Worm (Caenorhabditis elegans) whole organism, L4 larva: ENCODE results near the gene F45G2.9.

Experiments used
- D1046.2 ChIP-seq: fragments of 200-800 bp; sonication (Bioruptor generic); IDR thresholded peaks from 2 replicates; pipeline ENCODE4 v1.3.6; 2022; ENCODE audit warnings: missing genetic modification characterization, missing compliant biosample characterization
- F10B5.3 ChIP-seq: sonication (generic microtip); optimal IDR thresholded peaks from 2 replicates; lab custom pipeline; 2016; ENCODE audit warnings: mild to moderate bottlenecking, missing genetic modification characterization, missing compliant biosample characterization
- F26F4.8 ChIP-seq: fragments of 200-800 bp; sonication (Bioruptor generic); conservative IDR thresholded peaks from 2 replicates; pipeline ENCODE4 v1.3.6; 2022; ENCODE audit warnings: missing genetic modification characterization, missing compliant biosample characterization
- F37D6.2 ChIP-seq: sonication (generic microtip); optimal IDR thresholded peaks from 2 replicates; lab custom pipeline; 2016; ENCODE audit warnings: mild to moderate bottlenecking, missing genetic modification characterization, missing compliant biosample characterization
- F49E8.2 ChIP-seq: sonication (generic microtip); optimal IDR thresholded peaks from 2 replicates; lab custom pipeline; 2016; ENCODE audit warnings: missing compliant biosample characterization, mild to moderate bottlenecking, missing genetic modification characterization, borderline replicate concordance
- T20F7.1 ChIP-seq: fragments of 200-800 bp; sonication (Bioruptor generic); optimal IDR thresholded peaks from 2 replicates; lab custom pipeline; 2018; ENCODE audit warnings: mild to moderate bottlenecking, missing genetic modification characterization, missing compliant biosample characterization
- Y105C5A.15 ChIP-seq: fragments of 200-800 bp; sonication (Bioruptor generic); IDR thresholded peaks from 2 replicates; pipeline ENCODE4 v1.3.6; 2022; ENCODE audit warnings: missing genetic modification characterization, missing compliant biosample characterization
- Y48G9A.11 ChIP-seq: fragments of 200-800 bp; sonication (Bioruptor generic); IDR thresholded peaks from 2 replicates; pipeline ENCODE4 v1.3.6; 2022; ENCODE audit warnings: missing genetic modification reagents, missing genetic modification characterization, missing compliant biosample characterization
- Y75B8A.6 ChIP-seq: fragments of 200-800 bp; sonication (Bioruptor generic); IDR thresholded peaks from 2 replicates; pipeline ENCODE4 v1.3.6; 2022; ENCODE audit warnings: missing genetic modification reagents, missing genetic modification characterization, missing compliant biosample characterization
- ZK337.2 ChIP-seq: fragments of 200-800 bp; sonication (Bioruptor generic); IDR thresholded peaks from 2 replicates; pipeline ENCODE4 v1.3.6; 2022; ENCODE audit warnings: missing genetic modification reagents, missing genetic modification characterization, missing compliant biosample characterization
- ama-1 ChIP-seq: fragments of 150-350 bp; optimal IDR thresholded peaks from 2 replicates; lab custom pipeline; 2014; ENCODE audit warnings: inconsistent platforms, mixed read lengths
- ceh-28 ChIP-seq: fragments of 150-350 bp; optimal IDR thresholded peaks from 2 replicates; lab custom pipeline; 2014; ENCODE audit warnings: missing biosample characterization, missing genetic modification reagents, missing genetic modification characterization
- ceh-82 ChIP-seq: sonication (generic microtip); optimal IDR thresholded peaks from 2 replicates; lab custom pipeline; 2017; ENCODE audit warnings: missing biosample characterization, missing genetic modification characterization
- daf-16 ChIP-seq, 3 experiments: sonication (generic microtip); optimal IDR thresholded peaks; 2 replicates each; lab custom pipeline; 2016 to 2017; ENCODE audit warnings: missing genetic modification characterization in 3 of 3, missing genetic modification reagents in 3 of 3, mild to moderate bottlenecking in 2 of 3, missing compliant biosample characterization in 2 of 3, missing biosample characterization in 1 of 3, moderate library complexity in 1 of 3
- dpl-1 ChIP-seq: fragments of 150-350 bp; optimal IDR thresholded peaks from 2 replicates; lab custom pipeline; 2014; ENCODE audit warnings: missing biosample characterization, missing genetic modification reagents, missing genetic modification characterization
- duxl-1 ChIP-seq: sonication (generic microtip); optimal IDR thresholded peaks from 2 replicates; lab custom pipeline; 2016; ENCODE audit warnings: mild to moderate bottlenecking, missing genetic modification characterization, moderate library complexity, missing compliant biosample characterization; ENCODE audit not compliant: poor library complexity
- egl-27 ChIP-seq: sonication (generic microtip); optimal IDR thresholded peaks from 3 replicates; lab custom pipeline; 2017; ENCODE audit warnings: missing biosample characterization, missing genetic modification reagents, missing genetic modification characterization
- egl-43 ChIP-seq: fragments of 200-800 bp; sonication (Bioruptor generic); IDR thresholded peaks from 2 replicates; pipeline ENCODE4 v1.3.6; 2022; ENCODE audit warnings: missing genetic modification reagents, missing genetic modification characterization, missing compliant biosample characterization
- hif-1 ChIP-seq, 2 experiments: sonication (generic microtip); optimal IDR thresholded peaks; 2 replicates each; lab custom pipeline; 2016 to 2017; ENCODE audit warnings: missing compliant biosample characterization in 2 of 2, missing genetic modification characterization in 2 of 2, missing genetic modification reagents in 2 of 2, missing genotype in 2 of 2, mild to moderate bottlenecking in 1 of 2
- jun-1 ChIP-seq: fragments of 150-350 bp; optimal IDR thresholded peaks from 2 replicates; lab custom pipeline; 2014; ENCODE audit warnings: missing biosample characterization, missing genetic modification reagents, missing genetic modification characterization
- lim-7 ChIP-seq: fragments of 200-800 bp; sonication (Bioruptor generic); IDR thresholded peaks from 2 replicates; pipeline ENCODE4 v1.3.6; 2022; ENCODE audit warnings: missing genetic modification characterization, missing compliant biosample characterization
- lin-13 ChIP-seq: fragments of 150-350 bp; optimal IDR thresholded peaks from 2 replicates; lab custom pipeline; 2014; ENCODE audit warnings: missing biosample characterization, missing genetic modification reagents, missing genetic modification characterization
- lin-38 ChIP-seq: fragments of 200-800 bp; sonication (Bioruptor generic); IDR thresholded peaks from 2 replicates; pipeline ENCODE4 v1.3.6; 2022; ENCODE audit warnings: missing genetic modification reagents, missing genetic modification characterization, missing compliant biosample characterization
- lir-3 ChIP-seq: sonication (generic microtip); optimal IDR thresholded peaks from 2 replicates; lab custom pipeline; 2016; ENCODE audit warnings: mild to moderate bottlenecking, missing genetic modification characterization, missing compliant biosample characterization
- lsy-2 ChIP-seq, 2 experiments: fragments of 150-350 bp in 1 of 2; sonication (generic microtip) in 1 of 2; optimal IDR thresholded peaks; 2 replicates each; lab custom pipeline; 2014 to 2017; ENCODE audit warnings: missing biosample characterization in 2 of 2, missing genetic modification characterization in 2 of 2
- madf-9 ChIP-seq: fragments of 200-800 bp; sonication (Bioruptor generic); conservative IDR thresholded peaks from 2 replicates; pipeline ENCODE4 v1.3.6; 2022; ENCODE audit warnings: missing genetic modification reagents, missing genetic modification characterization, missing compliant biosample characterization
- mep-1 ChIP-seq: fragments of 150-350 bp; sonication (generic microtip); optimal IDR thresholded peaks from 3 replicates; lab custom pipeline; 2014; ENCODE audit warnings: missing biosample characterization, missing genetic modification characterization
- nhr-10 ChIP-seq: fragments of 150-350 bp; optimal IDR thresholded peaks from 2 replicates; lab custom pipeline; 2014; ENCODE audit warnings: missing biosample characterization, missing genetic modification characterization
- nhr-111 ChIP-seq: fragments of 200-800 bp; sonication (Bioruptor generic); optimal IDR thresholded peaks from 2 replicates; lab custom pipeline; 2018; ENCODE audit warnings: mild to moderate bottlenecking, missing genetic modification characterization, missing compliant biosample characterization
- nhr-237 ChIP-seq: sonication (generic microtip); optimal IDR thresholded peaks from 2 replicates; lab custom pipeline; 2017; ENCODE audit warnings: missing biosample characterization, missing genetic modification characterization
- nhr-41 ChIP-seq: fragments of 200-800 bp; sonication (Bioruptor generic); IDR thresholded peaks from 2 replicates; pipeline ENCODE4 v1.3.6; 2022; ENCODE audit warnings: missing genetic modification reagents, missing genetic modification characterization, missing compliant biosample characterization
- nhr-48 ChIP-seq: sonication (generic microtip); optimal IDR thresholded peaks from 2 replicates; lab custom pipeline; 2016; ENCODE audit warnings: mild to moderate bottlenecking, missing genetic modification characterization, missing compliant biosample characterization
- nhr-77 ChIP-seq: fragments of 150-350 bp; optimal IDR thresholded peaks from 2 replicates; lab custom pipeline; 2014; ENCODE audit warnings: missing biosample characterization, missing genetic modification characterization
- pha-4 ChIP-seq, 2 experiments: fragments of 150-350 bp in 1 of 2; fragments of 200-800 bp in 1 of 2; sonication (Bioruptor generic) in 1 of 2; IDR thresholded peaks in 1 of 2; optimal IDR thresholded peaks in 1 of 2; 2 replicates each; pipeline versions ENCODE4 v1.3.6 to Lab custom; 2014 to 2022; ENCODE audit warnings: missing genetic modification characterization in 2 of 2, missing genetic modification reagents in 2 of 2, missing biosample characterization in 1 of 2, missing compliant biosample characterization in 1 of 2
- rbr-2 ChIP-seq: sonication (generic microtip); optimal IDR thresholded peaks from 2 replicates; lab custom pipeline; 2016; ENCODE audit warnings: missing genotype, missing genetic modification characterization, missing compliant biosample characterization
- saeg-2 ChIP-seq: fragments of 200-800 bp; sonication (Bioruptor generic); IDR thresholded peaks from 2 replicates; pipeline ENCODE4 v1.3.6; 2022; ENCODE audit warnings: missing genetic modification reagents, missing genetic modification characterization, missing compliant biosample characterization
- spr-3 ChIP-seq: fragments of 200-800 bp; sonication (Bioruptor generic); optimal IDR thresholded peaks from 2 replicates; lab custom pipeline; 2018; ENCODE audit warnings: mild to moderate bottlenecking, missing genetic modification characterization, missing compliant biosample characterization
- unc-130 ChIP-seq: sonication (generic microtip); optimal IDR thresholded peaks from 2 replicates; lab custom pipeline; 2016; ENCODE audit warnings: missing genetic modification reagents, missing genetic modification characterization, missing compliant biosample characterization
- unc-39 ChIP-seq: sonication (generic microtip); optimal IDR thresholded peaks from 2 replicates; lab custom pipeline; 2017; ENCODE audit warnings: missing biosample characterization, missing genetic modification characterization
- unc-62 ChIP-seq, 3 experiments: fragments of 150-350 bp in 1 of 3; sonication (generic microtip); optimal IDR thresholded peaks in 2 of 3; peaks in 1 of 3; 1 replicate in 1 of 3; 2 replicates in 2 of 3; lab custom pipeline; 2014 to 2017; ENCODE audit warnings: missing biosample characterization in 3 of 3, missing genetic modification characterization in 3 of 3, missing genetic modification reagents in 3 of 3, missing genotype in 1 of 3
- zfp-2 ChIP-seq: sonication (generic microtip); optimal IDR thresholded peaks from 2 replicates; lab custom pipeline; 2016; ENCODE audit warnings: mild to moderate bottlenecking, missing genetic modification characterization, missing compliant biosample characterization

Gene F45G2.9

ce11 chrIII:13411202-13411601 lies 25.5 kb downstream of the F45G2.9 start (continued):
- no peak for TF ChIP-seq duxl-1 (tag; lab: Kevin White, UChicago)
- peak; percentile 81 for TF ChIP-seq lim-7 (GFP tag; lab: Robert Waterston, UW)
- no peak for TF ChIP-seq zfp-2 (tag; lab: Kevin White, UChicago)
- no peak for TF ChIP-seq saeg-2 (GFP tag; lab: Robert Waterston, UW)
- TF ChIP-seq F49E8.2 (tag; lab: Kevin White, UChicago) = peak; percentile 28
- no peak for TF ChIP-seq F37D6.2 (tag; lab: Kevin White, UChicago)
- no peak; the same call in 1 of the 2 replicates for TF ChIP-seq egl-43 (GFP tag; lab: Robert Waterston, UW)
- no peak for TF ChIP-seq nhr-77 (tag; lab: Kevin White, UChicago)
- TF ChIP-seq lir-3 = no peak
- TF ChIP-seq jun-1 = no peak
- TF ChIP-seq unc-39 = no peak
- no peak for TF ChIP-seq nhr-237
- TF ChIP-seq hif-1 (tag; optimal IDR thresholded peaks at IDR 0.05; lab: Kevin White, UChicago) = no peak
- peak in 1 of 2 experiments; percentile 42 for TF ChIP-seq daf-16 (GFP tag; optimal IDR thresholded peaks at IDR 0.05; lab: Kevin White, UChicago)
- no peak for TF ChIP-seq daf-16 (tag; optimal IDR thresholded peaks at IDR 0.05; lab: Kevin White, UChicago)
- peak; percentile 28 for TF ChIP-seq spr-3 (GFP tag; lab: Kevin White, UChicago)
- TF ChIP-seq lsy-2 (tag; optimal IDR thresholded peaks at IDR 0.05; lab: Kevin White, UChicago) = no peak
- no peak for TF ChIP-seq dpl-1 (GFP tag; lab: Kevin White, UChicago)
- no peak for TF ChIP-seq F10B5.3 (tag; lab: Kevin White, UChicago)
- TF ChIP-seq egl-27 (tag; lab: Kevin White, UChicago) = no peak
- peak; percentile 23 for TF ChIP-seq lin-13 (GFP tag; lab: Kevin White, UChicago)
- no peak for TF ChIP-seq ceh-28 (tag; lab: Kevin White, UChicago)
- no peak for TF ChIP-seq rbr-2 (tag; lab: Kevin White, UChicago)
- peak; percentile 7 for TF ChIP-seq nhr-48 (tag; lab: Kevin White, UChicago)
- TF ChIP-seq pha-4 (GFP tag; IDR thresholded peaks at IDR 0.05; lab: Robert Waterston, UW) = 0 out of 2 replicates have a peak, but pooled peaks have one; percentile 31
- no peak for TF ChIP-seq pha-4 (tag; optimal IDR thresholded peaks at IDR 0.05; lab: Kevin White, UChicago)
- TF ChIP-seq ceh-82 = no peak
- TF ChIP-seq Y75B8A.6 = 0 out of 2 replicates have a peak, but pooled peaks have one; percentile 28
- TF ChIP-seq nhr-10 (tag; lab: Kevin White, UChicago) = no peak
- TF ChIP-seq nhr-41 (GFP tag; lab: Robert Waterston, UW) = no peak

ce11 chrIII:13409498-13409897 lies 27.2 kb downstream of the F45G2.9 start, which contains the start of gene myo-6:
Gene myo-6, plus strand, starts transcription at chrIII:13409798.
- TF ChIP-seq nhr-111 = no peak
- TF ChIP-seq pha-4 (GFP tag; IDR thresholded peaks at IDR 0.05; lab: Robert Waterston, UW) = 0 out of 2 replicates have a peak, but pooled peaks have one; percentile 25
- no peak for TF ChIP-seq pha-4 (tag; optimal IDR thresholded peaks at IDR 0.05; lab: Kevin White, UChicago)
- TF ChIP-seq, all 104 proteins: peak for 1

ce11 chrIII:13405504-13405903 lies 31.2 kb downstream of the F45G2.9 start, which contains the start of gene nas-1:
Gene nas-1, plus strand, starts transcription at chrIII:13405804.
- peak in 1 of 2 experiments; percentile 31 for TF ChIP-seq unc-62 (GFP tag; optimal IDR thresholded peaks at IDR 0.05 in 1 of 2; lab: Kevin White, UChicago)
- no peak for TF ChIP-seq unc-62 (tag; optimal IDR thresholded peaks at IDR 0.05; lab: Kevin White, UChicago)
- TF ChIP-seq F37D6.2 (tag; lab: Kevin White, UChicago) = no peak
- no peak for TF ChIP-seq Y105C5A.15 (GFP tag; lab: Robert Waterston, UW)

- no peak for TF ChIP-seq Y48G9A.11 (GFP tag; lab: Robert Waterston, UW)
- no peak for TF ChIP-seq nhr-48 (tag; lab: Kevin White, UChicago)
- no peak for TF ChIP-seq ZK337.2 (GFP tag; lab: Robert Waterston, UW)
- no peak for TF ChIP-seq mep-1 (tag; lab: Kevin White, UChicago)
- no peak for TF ChIP-seq ama-1 (lab: Kevin White, UChicago)
- no peak for TF ChIP-seq unc-130
- TF ChIP-seq T20F7.1 = no peak
- no peak for TF ChIP-seq unc-62 (GFP tag; optimal IDR thresholded peaks at IDR 0.05 in 1 of 2; lab: Kevin White, UChicago)
- TF ChIP-seq unc-62 (tag; optimal IDR thresholded peaks at IDR 0.05; lab: Kevin White, UChicago) = no peak
- TF ChIP-seq madf-9 = no peak
- no peak for TF ChIP-seq D1046.2 (GFP tag; lab: Robert Waterston, UW)
- TF ChIP-seq F26F4.8 = no peak
- no peak for TF ChIP-seq nhr-41 (GFP tag; lab: Robert Waterston, UW)
- TF ChIP-seq lin-38 = no peak
Observed at ce11 chrIII:13404418-13404817, 32.3 kb downstream of the F45G2.9 start, which contains the start of gene ttr-52. Gene ttr-52, plus strand, starts transcription at chrIII:13404718.
